Fruit fly (Drosophila melanogaster): Measurements from ENCODE around the gene pim.

pim gene

DNA sequence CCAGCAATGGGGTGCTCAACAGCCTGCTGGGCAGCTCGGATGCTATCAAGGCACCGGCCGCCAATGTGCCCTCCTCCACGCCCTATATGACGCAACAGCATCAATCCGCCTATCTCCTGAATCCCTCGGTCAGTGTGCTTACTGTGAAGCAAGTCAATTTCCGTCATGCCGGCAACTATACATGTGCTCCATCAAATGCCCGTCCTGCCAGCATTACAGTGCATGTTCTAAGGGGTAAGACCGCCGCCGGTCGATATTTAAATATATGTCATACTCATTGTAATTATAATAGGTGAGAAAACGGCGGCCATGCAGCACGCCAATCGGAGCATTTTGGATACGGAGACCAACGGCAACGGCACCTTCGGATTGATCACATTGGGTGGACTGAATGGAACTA is 15.8 kb downstream of the pim start:
- TF ChIP-seq GATAd (GFP tag; optimal IDR thresholded peaks at IDR 0.05) (no peak), lola (GFP tag; optimal IDR thresholded peaks at IDR 0.05) (no peak), foxo (GFP tag; optimal IDR thresholded peaks at IDR 0.05) (no peak), Vsx2 (GFP tag; optimal IDR thresholded peaks at IDR 0.05; ENCODE audit: partially characterized antibody) (no peak), rgr (GFP tag; optimal IDR thresholded peaks at IDR 0.05) (no peak), sage (GFP tag; optimal IDR thresholded peaks at IDR 0.05) (no peak), Dif (GFP tag; optimal IDR thresholded peaks at IDR 0.05; ENCODE audit: partially characterized antibody) (no peak), Dfd (GFP tag; optimal IDR thresholded peaks at IDR 0.05) (no peak), jim (GFP tag; optimal IDR thresholded peaks at IDR 0.05) (no peak)

DNA sequence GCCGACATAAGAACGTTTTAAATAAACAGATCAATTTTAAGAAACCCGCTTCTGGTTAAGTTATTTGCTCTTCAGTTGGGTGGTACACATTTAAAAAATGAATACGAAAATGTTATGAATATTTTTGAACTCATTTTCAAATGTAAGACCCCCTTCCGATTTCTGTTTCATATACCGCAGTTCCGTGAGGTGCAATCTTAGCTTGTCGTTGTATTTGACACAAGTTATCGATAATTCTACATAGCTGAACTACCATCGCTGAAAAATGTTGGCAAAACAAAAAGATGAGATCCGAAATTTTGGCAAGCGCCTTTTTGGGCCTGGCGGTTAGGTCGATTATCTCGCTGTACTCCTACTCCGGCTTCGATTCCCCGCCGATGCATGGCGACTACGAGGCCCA is 17.1 kb downstream of the pim start, which contains the start of gene gny:
Gene gny (plus strand): TSS at position 239 of the 400 bp plus-strand sequence.
- no peak for TF ChIP-seq Rel (GFP tag; optimal IDR thresholded peaks at IDR 0.05)
- peak; percentile 1 for TF ChIP-seq Rel (tag; optimal IDR thresholded peaks at IDR 0.05)
- TF ChIP-seq HLH106 (tag; optimal IDR thresholded peaks at IDR 0.05), result no peak

DNA sequence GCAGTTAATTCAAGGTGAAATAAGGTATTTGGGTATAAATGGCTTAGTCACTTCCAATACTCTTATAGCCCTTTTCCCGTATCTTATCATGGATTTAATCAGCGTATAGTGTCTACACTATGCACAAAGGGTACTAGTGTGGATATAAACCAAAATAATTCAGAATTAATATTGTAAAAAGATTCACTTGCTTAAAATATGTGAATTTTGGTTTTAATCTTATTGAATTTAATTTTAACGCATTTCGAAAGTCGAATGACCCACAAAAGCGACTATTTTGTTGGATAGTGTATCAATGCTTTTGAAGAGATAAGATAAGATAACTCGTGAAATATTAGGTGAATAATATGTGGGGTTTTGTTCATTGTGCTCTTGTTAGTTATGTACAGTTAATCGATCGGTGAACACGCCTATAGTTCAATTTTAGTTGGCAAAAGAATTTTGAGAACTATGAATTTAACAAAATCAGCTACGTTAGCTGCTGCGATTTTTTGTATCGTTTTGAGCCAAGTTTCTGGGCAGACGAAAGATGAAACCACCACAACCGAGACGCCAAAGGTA is 19.2 kb downstream of the pim start, which contains the start of gene CG5096:
Gene CG5096 (plus strand): TSS at position 374 of the 561 bp plus-strand sequence.
- peak; percentile 90 for TF ChIP-seq fru (GFP tag; optimal IDR thresholded peaks at IDR 0.05)
- TF ChIP-seq Jra (GFP tag; optimal IDR thresholded peaks at IDR 0.05), result peak; percentile 31
- TF ChIP-seq pan (optimal IDR thresholded peaks at IDR 0.05), result no peak
- peak; percentile 59 for TF ChIP-seq psq (GFP tag; optimal IDR thresholded peaks at IDR 0.05)
- peak; percentile 67 for TF ChIP-seq Hnf4 (GFP tag; optimal IDR thresholded peaks at IDR 0.05)
- no peak for TF ChIP-seq GATAd (GFP tag; optimal IDR thresholded peaks at IDR 0.05)
- peak; percentile 33 for TF ChIP-seq CG32264 (GFP tag; optimal IDR thresholded peaks at IDR 0.05)
- TF ChIP-seq Hr78 (GFP tag; optimal IDR thresholded peaks at IDR 0.05), result no peak
- peak; percentile 77 for TF ChIP-seq sv (GFP tag; optimal IDR thresholded peaks at IDR 0.05)
- no peak for TF ChIP-seq Myc (optimal IDR thresholded peaks at IDR 0.05)
- no peak for TF ChIP-seq CG9705 (GFP tag; optimal IDR thresholded peaks at IDR 0.05)
- TF ChIP-seq foxo (GFP tag; optimal IDR thresholded peaks at IDR 0.05), result peak; percentile 49 to 87
- TF ChIP-seq dl (GFP tag; optimal IDR thresholded peaks at IDR 0.05; ENCODE audit: insufficient read depth in 1 of 2, partially characterized antibody in 2 of 2), result no peak
- TF ChIP-seq Dif (GFP tag; optimal IDR thresholded peaks at IDR 0.05; ENCODE audit: partially characterized antibody), result no peak
- peak; percentile 69 for TF ChIP-seq brk (GFP tag; optimal IDR thresholded peaks at IDR 0.05)
- TF ChIP-seq lola (GFP tag; optimal IDR thresholded peaks at IDR 0.05), result no peak
- peak; percentile 38 for TF ChIP-seq sage (GFP tag; optimal IDR thresholded peaks at IDR 0.05)
- peak; percentile 85 for TF ChIP-seq rgr (GFP tag; optimal IDR thresholded peaks at IDR 0.05)
- peak; percentile 80 for TF ChIP-seq ey (GFP tag; optimal IDR thresholded peaks at IDR 0.05)
- TF ChIP-seq dsf (GFP tag; optimal IDR thresholded peaks at IDR 0.05; ENCODE audit: borderline replicate concordance), result peak; percentile 4
- no peak for TF ChIP-seq usp (GFP tag; optimal IDR thresholded peaks at IDR 0.05)
- no peak for TF ChIP-seq Rel (GFP tag; optimal IDR thresholded peaks at IDR 0.05)
- TF ChIP-seq Rel (tag; optimal IDR thresholded peaks at IDR 0.05), result peak; percentile 96
- no peak for TF ChIP-seq Abd-B (GFP tag; optimal IDR thresholded peaks at IDR 0.05)
- TF ChIP-seq Sp1 (GFP tag; optimal IDR thresholded peaks at IDR 0.05), result peak; percentile 80
- peak; percentile 91 for TF ChIP-seq h (GFP tag; optimal IDR thresholded peaks at IDR 0.05)
- TF ChIP-seq tai (GFP tag; optimal IDR thresholded peaks at IDR 0.05), result peak; percentile 11
- TF ChIP-seq woc (GFP tag; optimal IDR thresholded peaks at IDR 0.05), result peak; percentile 56
- TF ChIP-seq HLH106 (tag; optimal IDR thresholded peaks at IDR 0.05), result peak; percentile 74
- peak; percentile 84 for TF ChIP-seq OdsH (GFP tag; optimal IDR thresholded peaks at IDR 0.05)

DNA sequence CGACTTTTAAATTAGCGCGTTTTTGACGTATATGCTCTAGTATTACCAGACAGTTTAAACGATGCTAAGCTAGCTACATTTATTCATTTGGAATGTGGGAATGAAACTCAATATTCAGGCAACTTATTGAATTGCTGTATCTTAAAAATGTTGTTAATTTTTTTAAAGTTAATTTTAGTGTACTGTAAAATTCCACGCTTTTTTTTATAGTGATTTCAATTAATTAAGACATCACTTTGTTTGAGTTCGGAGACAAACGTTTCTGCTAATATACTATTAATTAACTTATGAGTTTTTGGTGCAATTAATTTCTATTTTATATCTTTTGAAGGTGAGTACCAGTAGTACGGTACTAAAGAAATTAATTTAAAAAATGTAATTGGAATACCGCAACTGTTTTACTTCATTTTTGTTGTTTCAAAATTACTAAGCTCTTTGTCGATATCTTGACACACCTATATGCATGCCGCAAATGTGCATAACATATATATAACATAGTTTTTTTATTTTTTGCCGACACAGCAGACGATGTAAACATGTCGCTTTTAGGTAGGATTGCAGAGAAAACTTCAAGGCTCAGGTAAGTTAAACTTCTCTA is 23.5 kb downstream of the pim start, which contains the start of the genes Cdk1 and mRpS7:
Gene Cdk1 (minus strand): TSS at position 55 of the 598 bp plus-strand sequence.
Gene mRpS7 (plus strand): TSS at position 455 of the 598 bp plus-strand sequence.
- no peak for TF ChIP-seq CrebA (GFP tag; optimal IDR thresholded peaks at IDR 0.05; ENCODE audit: borderline replicate concordance)
- no peak for TF ChIP-seq Dif (GFP tag; optimal IDR thresholded peaks at IDR 0.05; ENCODE audit: partially characterized antibody)
- TF ChIP-seq rgr (GFP tag; optimal IDR thresholded peaks at IDR 0.05), result peak; percentile 2
- peak; percentile 43 for TF ChIP-seq sv (GFP tag; optimal IDR thresholded peaks at IDR 0.05)
- no peak for TF ChIP-seq jim (GFP tag; optimal IDR thresholded peaks at IDR 0.05)
- TF ChIP-seq brk (GFP tag; optimal IDR thresholded peaks at IDR 0.05), result peak; percentile 30
- peak in 1 of 2 experiments; percentile 61 for TF ChIP-seq foxo (GFP tag; optimal IDR thresholded peaks at IDR 0.05)
- peak; percentile 49 for TF ChIP-seq fru (GFP tag; optimal IDR thresholded peaks at IDR 0.05)
- TF ChIP-seq Sp1 (GFP tag; optimal IDR thresholded peaks at IDR 0.05), result peak; percentile 55
- no peak for TF ChIP-seq Rel (GFP tag; optimal IDR thresholded peaks at IDR 0.05)
- no peak for TF ChIP-seq Rel (tag; optimal IDR thresholded peaks at IDR 0.05)
- peak; percentile 44 for TF ChIP-seq h (GFP tag; optimal IDR thresholded peaks at IDR 0.05)
- TF ChIP-seq lola (GFP tag; optimal IDR thresholded peaks at IDR 0.05), result no peak
- peak; percentile 9 for TF ChIP-seq Myc (optimal IDR thresholded peaks at IDR 0.05)
- TF ChIP-seq GATAd (GFP tag; optimal IDR thresholded peaks at IDR 0.05), result no peak
- peak; percentile 3 for TF ChIP-seq sage (GFP tag; optimal IDR thresholded peaks at IDR 0.05)
- peak; percentile 59 for TF ChIP-seq HLH106 (tag; optimal IDR thresholded peaks at IDR 0.05)
- peak; percentile 47 for TF ChIP-seq tai (GFP tag; optimal IDR thresholded peaks at IDR 0.05)
- TF ChIP-seq Hnf4 (GFP tag; optimal IDR thresholded peaks at IDR 0.05), result peak; percentile 49
- peak; percentile 4 for TF ChIP-seq OdsH (GFP tag; optimal IDR thresholded peaks at IDR 0.05)
- no peak for TF ChIP-seq Hr83 (GFP tag; optimal IDR thresholded peaks at IDR 0.05; ENCODE audit: poor library complexity, severe bottlenecking)
- no peak for TF ChIP-seq pan (optimal IDR thresholded peaks at IDR 0.05)
- TF ChIP-seq psq (GFP tag; optimal IDR thresholded peaks at IDR 0.05), result peak; percentile 27
- TF ChIP-seq Hr78 (GFP tag; optimal IDR thresholded peaks at IDR 0.05), result no peak
- TF ChIP-seq woc (GFP tag; optimal IDR thresholded peaks at IDR 0.05), result peak; percentile 76
- TF ChIP-seq ey (GFP tag; optimal IDR thresholded peaks at IDR 0.05), result peak; percentile 28
- peak; percentile 43 for TF ChIP-seq Jra (GFP tag; optimal IDR thresholded peaks at IDR 0.05)
- TF ChIP-seq Vsx2 (GFP tag; optimal IDR thresholded peaks at IDR 0.05; ENCODE audit: partially characterized antibody), result no peak

Measured in whole organism, wandering third instar larva.